Worm (Caenorhabditis elegans): ENCODE data around the gene F46C5.4.

DNA sequence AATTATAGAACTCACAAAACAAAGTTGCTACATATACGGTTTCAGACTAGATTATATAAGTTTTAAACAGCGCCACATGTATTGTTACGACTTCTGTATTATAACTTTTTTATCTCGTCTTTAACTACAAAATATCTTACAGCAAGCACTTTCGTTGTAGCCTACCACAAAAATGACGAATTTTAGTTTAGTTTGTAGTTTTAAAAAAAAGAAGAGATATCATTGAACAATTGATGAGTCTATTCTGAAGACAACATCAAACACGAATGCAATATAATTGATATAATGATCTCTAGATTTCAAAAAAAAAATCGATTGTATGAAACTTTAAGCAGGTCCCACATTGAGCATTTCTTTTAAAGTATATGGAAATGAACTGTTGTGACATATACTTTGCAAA, 21.6 kb upstream of the F46C5.4 start:
- TF ChIP-seq gmeb-2 (tag; optimal IDR thresholded peaks at IDR 0.05) (no peak), rnt-1 (tag; optimal IDR thresholded peaks at IDR 0.05) (no peak), Y22D7AL.16 (tag; optimal IDR thresholded peaks at IDR 0.05) (no peak), fkh-10 (GFP tag; optimal IDR thresholded peaks at IDR 0.05) (no peak), hlh-6 (tag; optimal IDR thresholded peaks at IDR 0.05) (no peak), pha-4 (tag; optimal IDR thresholded peaks at IDR 0.05) (no peak)

Measured in whole organism, late embryonic.